Worm (Caenorhabditis elegans) whole organism, mixed stage, embryonic: ENCODE results near the gene srx-104.

Experiments used
- lin-13 ChIP-seq: fragments of 150-350 bp; optimal IDR thresholded peaks from 2 replicates; lab custom pipeline; 2014; ENCODE audit warnings: missing biosample characterization, missing genetic modification characterization
- mab-5 ChIP-seq: fragments of 150-350 bp; optimal IDR thresholded peaks from 2 replicates; lab custom pipeline; 2014; ENCODE audit warnings: missing biosample characterization, missing genetic modification characterization
- nhr-237 ChIP-seq: fragments of 150-350 bp; optimal IDR thresholded peaks from 2 replicates; lab custom pipeline; 2014; ENCODE audit warnings: missing biosample characterization, missing genetic modification characterization
- snpc-4 ChIP-seq: fragments of 150-350 bp; optimal IDR thresholded peaks from 2 replicates; lab custom pipeline; 2014; ENCODE audit warnings: missing biosample characterization, missing genetic modification characterization
- unc-39 ChIP-seq: fragments of 150-350 bp; optimal IDR thresholded peaks from 2 replicates; lab custom pipeline; 2014; ENCODE audit warnings: missing biosample characterization, missing genetic modification characterization

- TF ChIP-seq snpc-4 (no peak), lin-13 (no peak), nhr-237 (tag; lab: Kevin White, UChicago) (no peak), unc-39 (tag; lab: Kevin White, UChicago) (no peak), mab-5 (tag; lab: Kevin White, UChicago) (no peak)
Observed at ce11 chrII:3655378-3655777, 44.1 kb downstream of the srx-104 start, which contains the start of gene F19B10.5.
